Fruit fly (Drosophila melanogaster) whole organism, embryonic: ENCODE data around the gene rho-4.

ENCODE experiments used
- Abd-B ChIP-seq: fragments of 200-800 bp; sonication (Bioruptor generic); optimal IDR thresholded peaks from 2 replicates; lab custom pipeline; 2018; ENCODE audit warnings: missing biosample characterization, mild to moderate bottlenecking, missing genetic modification characterization, moderate library complexity
- Ada2b ChIP-seq: fragments of 200-800 bp; sonication (Bioruptor generic); IDR thresholded peaks from 2 replicates; pipeline ENCODE4 v1.3.6; 2022; ENCODE audit warnings: missing biosample characterization, missing genetic modification characterization
- Antp ChIP-seq: fragments of 200-800 bp; sonication (Bioruptor generic); optimal IDR thresholded peaks from 3 replicates; lab custom pipeline; 2016; ENCODE audit warnings: missing biosample characterization, missing genetic modification characterization
- BEAF-32 ChIP-seq: fragments of 200-800 bp; sonication (Bioruptor generic); optimal IDR thresholded peaks from 3 replicates; lab custom pipeline; 2017; ENCODE audit warnings: missing biosample characterization, missing genetic modification characterization, mild to moderate bottlenecking, moderate library complexity, missing genetic modification reagents
- CG10147 ChIP-seq: fragments of 200-800 bp; sonication (Bioruptor generic); optimal IDR thresholded peaks from 2 replicates; lab custom pipeline; 2019; ENCODE audit warnings: missing biosample characterization, mild to moderate bottlenecking, missing genetic modification characterization, moderate library complexity
- CG12104 ChIP-seq: fragments of 200-800 bp; sonication (Bioruptor generic); optimal IDR thresholded peaks from 3 replicates; lab custom pipeline; 2016; ENCODE audit warnings: missing biosample characterization, missing genetic modification characterization
- CG13296 ChIP-seq: fragments of 200-800 bp; sonication (Bioruptor generic); optimal IDR thresholded peaks from 3 replicates; lab custom pipeline; 2018; ENCODE audit warnings: missing biosample characterization, mild to moderate bottlenecking, missing genetic modification characterization
- CG14050 ChIP-seq: fragments of 200-800 bp; sonication (Bioruptor generic); IDR thresholded peaks from 3 replicates; pipeline ENCODE4 v1.3.6; 2022; ENCODE audit warnings: missing biosample characterization, missing genetic modification characterization
- CG18476 ChIP-seq: fragments of 200-800 bp; sonication (Bioruptor generic); optimal IDR thresholded peaks from 2 replicates; lab custom pipeline; 2016; ENCODE audit warnings: missing biosample characterization, mild to moderate bottlenecking, missing genetic modification characterization
- CG18619 ChIP-seq: fragments of 200-800 bp; sonication (Bioruptor generic); optimal IDR thresholded peaks from 3 replicates; lab custom pipeline; 2017; ENCODE audit warnings: missing biosample characterization, mild to moderate bottlenecking, missing genetic modification characterization
- CG33557 ChIP-seq: fragments of 200-800 bp; sonication (Bioruptor generic); optimal IDR thresholded peaks from 2 replicates; lab custom pipeline; 2019; ENCODE audit warnings: missing biosample characterization, mild to moderate bottlenecking, missing genetic modification characterization, moderate library complexity
- CG3838 ChIP-seq: fragments of 200-800 bp; sonication (Bioruptor generic); optimal IDR thresholded peaks from 3 replicates; lab custom pipeline; 2016; ENCODE audit warnings: missing biosample characterization, missing genetic modification characterization
- CG4404 ChIP-seq: fragments of 200-800 bp; sonication (Bioruptor generic); IDR thresholded peaks from 2 replicates; pipeline ENCODE4 v1.3.6; 2022; ENCODE audit warnings: missing biosample characterization, missing genetic modification characterization
- CG4424 ChIP-seq: fragments of 200-800 bp; sonication (Bioruptor generic); optimal IDR thresholded peaks from 3 replicates; lab custom pipeline; 2016; ENCODE audit warnings: missing biosample characterization, missing genetic modification characterization
- CG5953 ChIP-seq: fragments of 200-800 bp; sonication (Bioruptor generic); IDR thresholded peaks from 2 replicates; pipeline ENCODE4 v1.3.6; 2022; ENCODE audit warnings: missing biosample characterization, missing genetic modification characterization
- CG6791 ChIP-seq: fragments of 200-800 bp; sonication (Bioruptor generic); IDR thresholded peaks from 3 replicates; pipeline ENCODE4 v1.3.6; 2022; ENCODE audit warnings: missing biosample characterization, missing genetic modification characterization; ENCODE audit not compliant: partially characterized antibody
- CG7372 ChIP-seq: fragments of 200-800 bp; sonication (Bioruptor generic); IDR thresholded peaks from 2 replicates; pipeline ENCODE4 v1.3.6; 2022; ENCODE audit warnings: missing biosample characterization, missing genetic modification characterization
- CG8765 ChIP-seq: fragments of 200-800 bp; sonication (Bioruptor generic); IDR thresholded peaks from 2 replicates; pipeline ENCODE4 v1.3.6; 2022; ENCODE audit warnings: missing biosample characterization, missing genetic modification characterization
- CG8944 ChIP-seq: fragments of 200-800 bp; sonication (Bioruptor generic); optimal IDR thresholded peaks from 3 replicates; lab custom pipeline; 2016; ENCODE audit warnings: missing biosample characterization, missing genetic modification characterization
- CG9215 ChIP-seq: fragments of 200-800 bp; sonication (Bioruptor generic); IDR thresholded peaks from 2 replicates; pipeline ENCODE4 v1.3.6; 2022; ENCODE audit warnings: missing biosample characterization, missing genetic modification characterization
- CG9797 ChIP-seq: fragments of 200-800 bp; sonication (Bioruptor generic); optimal IDR thresholded peaks from 3 replicates; lab custom pipeline; 2018; ENCODE audit warnings: missing biosample characterization, mild to moderate bottlenecking, missing genetic modification characterization
- Camta ChIP-seq: fragments of 200-800 bp; sonication (Bioruptor generic); optimal IDR thresholded peaks from 2 replicates; lab custom pipeline; 2016; ENCODE audit warnings: missing biosample characterization, missing genetic modification characterization
- E2f2 ChIP-seq: fragments of 200-800 bp; sonication (Bioruptor generic); IDR thresholded peaks from 2 replicates; pipeline ENCODE4 v1.3.6; 2022; ENCODE audit warnings: missing biosample characterization, missing genetic modification characterization
- HLH4C ChIP-seq: fragments of 200-800 bp; sonication (Bioruptor generic); IDR thresholded peaks from 3 replicates; pipeline ENCODE4 v1.3.6; 2022; ENCODE audit warnings: missing biosample characterization, missing genetic modification characterization; ENCODE audit not compliant: partially characterized antibody
- HLH54F ChIP-seq: fragments of 200-800 bp; sonication (Bioruptor generic); optimal IDR thresholded peaks from 3 replicates; lab custom pipeline; 2016; ENCODE audit warnings: missing biosample characterization, missing genetic modification characterization
- MESR4 ChIP-seq: fragments of 200-800 bp; sonication (Bioruptor generic); optimal IDR thresholded peaks from 2 replicates; lab custom pipeline; 2018; ENCODE audit warnings: missing biosample characterization, mild to moderate bottlenecking, missing genetic modification characterization, moderate library complexity
- Pdp1 ChIP-seq, 2 experiments: fragments of 200-800 bp; sonication (Bioruptor generic); optimal IDR thresholded peaks; 3 replicates each; lab custom pipeline; 2016; ENCODE audit warnings: missing biosample characterization in 2 of 2, missing genetic modification characterization in 2 of 2, mild to moderate bottlenecking in 1 of 2, moderate library complexity in 1 of 2
- Usf ChIP-seq: fragments of 200-800 bp; sonication (Bioruptor generic); optimal IDR thresholded peaks from 2 replicates; lab custom pipeline; 2017; ENCODE audit warnings: missing genotype, missing biosample characterization, missing genetic modification characterization
- amos ChIP-seq: fragments of 200-800 bp; sonication (Bioruptor generic); IDR thresholded peaks from 2 replicates; pipeline ENCODE4 v1.3.6; 2022; ENCODE audit warnings: missing biosample characterization, missing genetic modification characterization; ENCODE audit not compliant: partially characterized antibody
- bab2 ChIP-seq: fragments of 200-800 bp; sonication (Bioruptor generic); optimal IDR thresholded peaks from 2 replicates; lab custom pipeline; 2016; ENCODE audit warnings: missing biosample characterization, missing genetic modification characterization
- caup ChIP-seq: fragments of 200-800 bp; sonication (Bioruptor generic); optimal IDR thresholded peaks from 3 replicates; lab custom pipeline; 2017; ENCODE audit warnings: missing biosample characterization, mild to moderate bottlenecking, missing genetic modification characterization, moderate library complexity; ENCODE audit not compliant: severe bottlenecking
- cwo ChIP-seq: fragments of 200-800 bp; sonication (Bioruptor generic); optimal IDR thresholded peaks from 3 replicates; lab custom pipeline; 2017; ENCODE audit warnings: missing biosample characterization, missing genetic modification characterization, mild to moderate bottlenecking, moderate library complexity, missing genetic modification reagents
- da ChIP-seq: fragments of 200-800 bp; sonication (Bioruptor generic); optimal IDR thresholded peaks from 2 replicates; lab custom pipeline; 2016; ENCODE audit warnings: missing biosample characterization, missing genetic modification characterization
- dm ChIP-seq: fragments of 200-800 bp; sonication (Bioruptor generic); optimal IDR thresholded peaks from 3 replicates; lab custom pipeline; 2016; ENCODE audit warnings: missing biosample characterization, missing genetic modification characterization
- eyg ChIP-seq: fragments of 200-800 bp; sonication (Bioruptor generic); optimal IDR thresholded peaks from 3 replicates; lab custom pipeline; 2016; ENCODE audit warnings: missing biosample characterization, missing genetic modification characterization
- fd3F ChIP-seq: fragments of 200-800 bp; sonication (Bioruptor generic); optimal IDR thresholded peaks from 2 replicates; lab custom pipeline; 2018; ENCODE audit warnings: missing biosample characterization, mild to moderate bottlenecking, missing genetic modification characterization, moderate library complexity
- fru ChIP-seq: fragments of >200 bp; optimal IDR thresholded peaks from 2 replicates; lab custom pipeline; 2017
- ftz-f1 ChIP-seq: fragments of 200-800 bp; sonication (Bioruptor generic); optimal IDR thresholded peaks from 2 replicates; lab custom pipeline; 2016; ENCODE audit warnings: missing biosample characterization, missing genetic modification characterization
- gce ChIP-seq: fragments of 200-800 bp; sonication (Bioruptor generic); IDR thresholded peaks from 3 replicates; pipeline ENCODE4 v1.3.6; 2022; ENCODE audit warnings: missing biosample characterization, missing genetic modification characterization
- hbn ChIP-seq: fragments of 200-800 bp; sonication (Bioruptor generic); IDR thresholded peaks from 2 replicates; pipeline ENCODE4 v1.3.6; 2022; ENCODE audit warnings: missing biosample characterization, missing genetic modification characterization; ENCODE audit not compliant: partially characterized antibody
- ken ChIP-seq: fragments of 200-800 bp; sonication (Bioruptor generic); IDR thresholded peaks from 3 replicates; pipeline ENCODE4 v1.3.6; 2022; ENCODE audit warnings: missing biosample characterization, missing genetic modification characterization
- knrl ChIP-seq: fragments of 200-800 bp; sonication (Bioruptor generic); IDR thresholded peaks from 3 replicates; pipeline ENCODE4 v1.3.6; 2022; ENCODE audit warnings: missing biosample characterization, missing genetic modification characterization; ENCODE audit not compliant: partially characterized antibody
- lbe ChIP-seq: fragments of 200-800 bp; sonication (Bioruptor generic); optimal IDR thresholded peaks from 2 replicates; lab custom pipeline; 2016; ENCODE audit warnings: missing biosample characterization, mild to moderate bottlenecking, missing genetic modification characterization
- odd ChIP-seq: fragments of 200-800 bp; sonication (Bioruptor generic); optimal IDR thresholded peaks from 2 replicates; lab custom pipeline; 2017; ENCODE audit warnings: missing biosample characterization, mild to moderate bottlenecking, missing genetic modification characterization
- pita ChIP-seq: fragments of 200-800 bp; sonication (Bioruptor generic); optimal IDR thresholded peaks from 2 replicates; lab custom pipeline; 2017; ENCODE audit warnings: missing biosample characterization, mild to moderate bottlenecking, missing genetic modification characterization
- sim ChIP-seq: fragments of 200-800 bp; sonication (Bioruptor generic); IDR thresholded peaks from 2 replicates; pipeline ENCODE4 v1.3.6; 2022; ENCODE audit warnings: missing biosample characterization, missing genetic modification characterization
- slbo ChIP-seq: fragments of 200-800 bp; sonication (Bioruptor generic); IDR thresholded peaks from 2 replicates; pipeline ENCODE4 v1.3.6; 2022; ENCODE audit warnings: missing biosample characterization, missing genetic modification characterization
- slou ChIP-seq: fragments of 200-800 bp; sonication (Bioruptor generic); optimal IDR thresholded peaks from 3 replicates; lab custom pipeline; 2016; ENCODE audit warnings: missing biosample characterization, missing genetic modification characterization
- tll ChIP-seq, 2 experiments: fragments of 200-800 bp in 1 of 2; fragments of >200 bp in 1 of 2; sonication (Bioruptor generic) in 1 of 2; optimal IDR thresholded peaks; 2 replicates each; lab custom pipeline; 2017 to 2019; ENCODE audit warnings: missing biosample characterization in 2 of 2, missing genetic modification characterization in 2 of 2, mild to moderate bottlenecking in 1 of 2, moderate library complexity in 1 of 2

rho-4 gene

dm6 chrX:11569956-11570695 is 29.5 kb upstream of the rho-4 start, which contains the start of the genes Polr2A and CG11699 (continued):
- TF ChIP-seq fd3F (GFP tag; lab: Kevin White, UChicago) (peak; percentile 10), HLH4C (no peak), E2f2 (GFP tag; lab: Robert Waterston, UW) (peak; percentile 56), CG12104 (GFP tag; lab: Kevin White, UChicago) (peak; percentile 38), CG8765 (GFP tag; lab: Robert Waterston, UW) (no peak), CG14050 (no peak), Usf (GFP tag; lab: Kevin White, UChicago) (peak; percentile 20), eyg (GFP tag; lab: Kevin White, UChicago) (no peak), da (GFP tag; lab: Kevin White, UChicago) (no peak), CG4404 (GFP tag; lab: Robert Waterston, UW) (peak; percentile 25; the same call in 1 of the 2 replicates), caup (GFP tag; lab: Kevin White, UChicago) (no peak), slou (GFP tag; lab: Kevin White, UChicago) (no peak), tll (GFP tag; optimal IDR thresholded peaks at IDR 0.05; lab: Kevin White, UChicago) (peak in 1 of 2 experiments; percentile 47), amos (GFP tag; lab: Robert Waterston, UW) (peak; percentile 27; the same call in 1 of the 2 replicates), CG13296 (peak; percentile 8), bab2 (GFP tag; lab: Kevin White, UChicago) (no peak), sim (GFP tag; lab: Robert Waterston, UW) (no peak), BEAF-32 (GFP tag; lab: Kevin White, UChicago) (peak; percentile 49), lbe (GFP tag; lab: Kevin White, UChicago) (peak; percentile 44), gce (GFP tag; lab: Robert Waterston, UW) (no peak), slbo (GFP tag; lab: Robert Waterston, UW) (peak; percentile 62; the same call in 1 of the 2 replicates), MESR4 (GFP tag; lab: Kevin White, UChicago) (peak; percentile 73), CG6791 (no peak), Antp (no peak), CG3838 (GFP tag; lab: Kevin White, UChicago) (no peak), hbn (GFP tag; lab: Robert Waterston, UW) (no peak), CG9215 (GFP tag; lab: Robert Waterston, UW) (peak; percentile 33), pita (GFP tag; lab: Kevin White, UChicago) (no peak), dm (peak; percentile 18), ken (no peak), CG5953 (GFP tag; lab: Robert Waterston, UW) (no peak), Pdp1 (GFP tag; optimal IDR thresholded peaks at IDR 0.05; lab: Kevin White, UChicago) (peak in 1 of 2 experiments; percentile 44), Abd-B (GFP tag; lab: Kevin White, UChicago) (peak; percentile 25), odd (no peak), Camta (GFP tag; lab: Kevin White, UChicago) (no peak), CG10147 (GFP tag; lab: Kevin White, UChicago) (peak; percentile 54), CG4424 (peak; percentile 21), ftz-f1 (GFP tag; lab: Kevin White, UChicago) (no peak), CG7372 (GFP tag; lab: Robert Waterston, UW) (0 out of 2 replicates have a peak, but pooled peaks have one; percentile 19), knrl (GFP tag; lab: Robert Waterston, UW) (no peak; the same call in 2 of the 3 replicates), CG18476 (GFP tag; lab: Kevin White, UChicago) (no peak), cwo (GFP tag; lab: Kevin White, UChicago) (no peak), Ada2b (no peak), fru (no peak), CG33557 (GFP tag; lab: Kevin White, UChicago) (no peak), CG9797 (peak; percentile 87), CG8944 (GFP tag; lab: Kevin White, UChicago) (no peak), CG18619 (GFP tag; lab: Kevin White, UChicago) (no peak), HLH54F (GFP tag; lab: Kevin White, UChicago) (no peak)
